Fruit fly (Drosophila melanogaster) whole organism, embryonic: ENCODE data around the gene Prp31.

Experiments used
- Abd-B ChIP-seq: fragments of 200-800 bp; sonication (Bioruptor generic); optimal IDR thresholded peaks from 2 replicates; lab custom pipeline; 2018; ENCODE audit warnings: missing biosample characterization, mild to moderate bottlenecking, missing genetic modification characterization, moderate library complexity
- CG1024 ChIP-seq: fragments of 200-800 bp; sonication (Bioruptor generic); IDR thresholded peaks from 2 replicates; pipeline ENCODE4 v1.3.6; 2022; ENCODE audit warnings: missing biosample characterization, missing genetic modification characterization
- CG11696 ChIP-seq: fragments of 200-800 bp; sonication (Bioruptor generic); IDR thresholded peaks from 2 replicates; pipeline ENCODE4 v1.3.6; 2022; ENCODE audit warnings: missing biosample characterization, missing genetic modification characterization
- CG12659 ChIP-seq: fragments of 200-800 bp; sonication (Bioruptor generic); optimal IDR thresholded peaks from 3 replicates; lab custom pipeline; 2017; ENCODE audit warnings: mild to moderate bottlenecking, missing biosample characterization, missing genetic modification reagents, missing genetic modification characterization
- CG1603 ChIP-seq: fragments of 200-800 bp; sonication (Bioruptor generic); optimal IDR thresholded peaks from 2 replicates; lab custom pipeline; 2019; ENCODE audit warnings: missing biosample characterization, mild to moderate bottlenecking, missing genetic modification characterization, moderate library complexity
- CG16813 ChIP-seq: fragments of 200-800 bp; sonication (Bioruptor generic); IDR thresholded peaks from 3 replicates; pipeline ENCODE4 v1.3.6; 2022; ENCODE audit warnings: missing biosample characterization, missing genetic modification characterization; ENCODE audit not compliant: partially characterized antibody
- CG17568 ChIP-seq: fragments of 200-800 bp; sonication (Bioruptor generic); optimal IDR thresholded peaks from 2 replicates; lab custom pipeline; 2018; ENCODE audit warnings: missing biosample characterization, mild to moderate bottlenecking, missing genetic modification characterization, moderate library complexity
- CG2199 ChIP-seq: fragments of 200-800 bp; sonication (Bioruptor generic); IDR thresholded peaks from 3 replicates; pipeline ENCODE4 v1.3.6; 2022; ENCODE audit warnings: missing biosample characterization, missing genetic modification characterization
- CG30431 ChIP-seq: fragments of 200-800 bp; sonication (Bioruptor generic); optimal IDR thresholded peaks from 2 replicates; lab custom pipeline; 2017; ENCODE audit warnings: missing biosample characterization, missing genetic modification characterization
- CG31365 ChIP-seq: fragments of 200-800 bp; sonication (Bioruptor generic); optimal IDR thresholded peaks from 2 replicates; lab custom pipeline; 2018; ENCODE audit warnings: missing biosample characterization, mild to moderate bottlenecking, missing genetic modification characterization
- CG31388 ChIP-seq: fragments of 200-800 bp; sonication (Bioruptor generic); optimal IDR thresholded peaks from 2 replicates; lab custom pipeline; 2016; ENCODE audit warnings: missing biosample characterization, missing genetic modification characterization
- CG32532 ChIP-seq: fragments of 200-800 bp; sonication (Bioruptor generic); IDR thresholded peaks from 2 replicates; pipeline ENCODE4 v1.3.6; 2022; ENCODE audit warnings: missing biosample characterization, missing genetic modification characterization
- CG5180 ChIP-seq: fragments of 200-800 bp; sonication (Bioruptor generic); optimal IDR thresholded peaks from 3 replicates; lab custom pipeline; 2017; ENCODE audit warnings: missing biosample characterization, missing genetic modification characterization, mild to moderate bottlenecking, moderate library complexity, missing genetic modification reagents
- CG6791 ChIP-seq: fragments of 200-800 bp; sonication (Bioruptor generic); IDR thresholded peaks from 3 replicates; pipeline ENCODE4 v1.3.6; 2022; ENCODE audit warnings: missing biosample characterization, missing genetic modification characterization; ENCODE audit not compliant: partially characterized antibody
- CG7745 ChIP-seq: fragments of 200-800 bp; sonication (Bioruptor generic); optimal IDR thresholded peaks from 2 replicates; lab custom pipeline; 2018; ENCODE audit warnings: missing biosample characterization, mild to moderate bottlenecking, missing genetic modification characterization, moderate library complexity
- CG8290 ChIP-seq, 3 experiments: fragments of 200-800 bp; sonication (Bioruptor generic); optimal IDR thresholded peaks; 2 replicates each; lab custom pipeline; 2016 to 2019; ENCODE audit warnings: missing biosample characterization in 3 of 3, missing genetic modification characterization in 3 of 3, mild to moderate bottlenecking in 2 of 3, moderate library complexity in 1 of 3
- CTCF ChIP-seq: fragments of 200-800 bp; sonication (Bioruptor generic); optimal IDR thresholded peaks from 2 replicates; lab custom pipeline; 2017; ENCODE audit warnings: missing biosample characterization, mild to moderate bottlenecking, missing genetic modification characterization, moderate library complexity
- Deaf1 ChIP-seq: fragments of 200-800 bp; optimal IDR thresholded peaks from 3 replicates; lab custom pipeline; 2019; ENCODE audit warnings: missing biosample characterization, mild to moderate bottlenecking, missing genetic modification characterization, moderate library complexity
- Dll ChIP-seq: fragments of 200-800 bp; sonication (Bioruptor generic); IDR thresholded peaks from 4 replicates; pipeline ENCODE4 v1.3.6; 2022; ENCODE audit warnings: missing biosample characterization, missing genetic modification characterization; ENCODE audit not compliant: partially characterized antibody
- E2f1 ChIP-seq: fragments of 200-800 bp; sonication (Bioruptor generic); IDR thresholded peaks from 2 replicates; pipeline ENCODE4 v1.3.6; 2022; ENCODE audit warnings: missing biosample characterization, missing genetic modification characterization
- Ets65A ChIP-seq: fragments of 200-800 bp; sonication (Bioruptor generic); peaks from one replicate; lab custom pipeline; 2016; ENCODE audit warnings: missing biosample characterization, missing genetic modification characterization
- Lpt ChIP-seq: fragments of >200 bp; optimal IDR thresholded peaks from 2 replicates; lab custom pipeline; 2018; ENCODE audit warnings: missing biosample characterization, missing genetic modification characterization
- Med ChIP-seq: fragments of 200-800 bp; sonication (Bioruptor generic); peaks from one replicate; lab custom pipeline; 2016; ENCODE audit warnings: missing biosample characterization, missing genetic modification characterization, mild to moderate bottlenecking, inconsistent platforms, moderate library complexity
- NC2α ChIP-seq: fragments of 200-800 bp; sonication (Bioruptor generic); optimal IDR thresholded peaks from 2 replicates; lab custom pipeline; 2016; ENCODE audit warnings: missing biosample characterization, missing genetic modification characterization
- Opbp ChIP-seq: fragments of 200-800 bp; sonication (Bioruptor generic); IDR thresholded peaks from 3 replicates; pipeline ENCODE4 v1.3.6; 2022; ENCODE audit warnings: missing biosample characterization, missing genetic modification characterization; ENCODE audit not compliant: partially characterized antibody
- PHDP ChIP-seq: fragments of 200-800 bp; sonication (Bioruptor generic); optimal IDR thresholded peaks from 3 replicates; lab custom pipeline; 2018; ENCODE audit warnings: missing biosample characterization, mild to moderate bottlenecking, missing genetic modification characterization, moderate library complexity
- Ptx1 ChIP-seq: fragments of 200-800 bp; sonication (Bioruptor generic); IDR thresholded peaks from 2 replicates; pipeline ENCODE4 v1.3.6; 2022; ENCODE audit warnings: missing biosample characterization, missing genetic modification characterization
- Side ChIP-seq: fragments of 200-800 bp; sonication (Bioruptor generic); optimal IDR thresholded peaks from 2 replicates; lab custom pipeline; 2016; ENCODE audit warnings: missing biosample characterization, missing genetic modification characterization
- Xrp1 ChIP-seq: fragments of 200-800 bp; sonication (Bioruptor generic); IDR thresholded peaks from 2 replicates; pipeline ENCODE4 v1.3.6; 2022; ENCODE audit warnings: missing biosample characterization, missing genetic modification characterization
- cg ChIP-seq: fragments of 200-800 bp; sonication (Bioruptor generic); optimal IDR thresholded peaks from 3 replicates; lab custom pipeline; 2019; ENCODE audit warnings: missing biosample characterization, mild to moderate bottlenecking, missing genetic modification characterization, moderate library complexity
- chm ChIP-seq: fragments of 200-800 bp; sonication (Bioruptor generic); IDR thresholded peaks from 2 replicates; pipeline ENCODE4 v1.3.6; 2022; ENCODE audit warnings: missing biosample characterization, missing genetic modification characterization
- crol ChIP-seq: fragments of 200-800 bp; sonication (Bioruptor generic); IDR thresholded peaks from 2 replicates; pipeline ENCODE4 v1.3.6; 2022; ENCODE audit warnings: missing biosample characterization, missing genetic modification characterization
- gce ChIP-seq: fragments of 200-800 bp; sonication (Bioruptor generic); IDR thresholded peaks from 3 replicates; pipeline ENCODE4 v1.3.6; 2022; ENCODE audit warnings: missing biosample characterization, missing genetic modification characterization
- kni ChIP-seq: fragments of 200-800 bp; sonication (Bioruptor generic); optimal IDR thresholded peaks from 3 replicates; lab custom pipeline; 2017; ENCODE audit warnings: mild to moderate bottlenecking, missing biosample characterization, missing genetic modification reagents, missing genetic modification characterization
- lmd ChIP-seq: fragments of 200-800 bp; sonication (Bioruptor generic); IDR thresholded peaks from 2 replicates; pipeline ENCODE4 v1.3.6; 2022; ENCODE audit warnings: missing biosample characterization, missing genetic modification characterization
- onecut ChIP-seq: fragments of 200-800 bp; sonication (Bioruptor generic); IDR thresholded peaks from 2 replicates; pipeline ENCODE4 v1.3.6; 2022; ENCODE audit warnings: missing biosample characterization, missing genetic modification characterization
- rib ChIP-seq: fragments of 200-800 bp; sonication (Bioruptor generic); IDR thresholded peaks from 2 replicates; pipeline ENCODE4 v1.3.6; 2022; ENCODE audit warnings: missing biosample characterization, missing genetic modification characterization
- sens ChIP-seq: fragments of 200-800 bp; sonication (Bioruptor generic); peaks from one replicate; lab custom pipeline; 2016; ENCODE audit warnings: missing biosample characterization, missing genetic modification characterization
- sr ChIP-seq: fragments of 200-800 bp; sonication (Bioruptor generic); IDR thresholded peaks from 3 replicates; pipeline ENCODE4 v1.3.6; 2022; ENCODE audit warnings: missing biosample characterization, missing genetic modification characterization
- stwl ChIP-seq: fragments of 200-800 bp; sonication (Bioruptor generic); optimal IDR thresholded peaks from 3 replicates; lab custom pipeline; 2018; ENCODE audit warnings: missing biosample characterization, mild to moderate bottlenecking, missing genetic modification characterization, moderate library complexity
- tin ChIP-seq: fragments of 200-800 bp; sonication (Bioruptor generic); optimal IDR thresholded peaks from 3 replicates; lab custom pipeline; 2016; ENCODE audit warnings: missing biosample characterization, missing genetic modification characterization
- twi ChIP-seq: fragments of 200-800 bp; optimal IDR thresholded peaks from 2 replicates; lab custom pipeline; 2019; ENCODE audit warnings: missing biosample characterization, mild to moderate bottlenecking, missing genetic modification characterization, moderate library complexity
- wdn ChIP-seq: fragments of 200-800 bp; sonication (Bioruptor generic); IDR thresholded peaks from 2 replicates; pipeline ENCODE4 v1.3.6; 2022; ENCODE audit warnings: missing biosample characterization, missing genetic modification characterization
- zfh1 ChIP-seq: fragments of 200-800 bp; sonication (Bioruptor generic); IDR thresholded peaks from 3 replicates; pipeline ENCODE4 v1.3.6; 2022; ENCODE audit warnings: missing biosample characterization, missing genetic modification characterization

The Prp31 gene

DNA sequence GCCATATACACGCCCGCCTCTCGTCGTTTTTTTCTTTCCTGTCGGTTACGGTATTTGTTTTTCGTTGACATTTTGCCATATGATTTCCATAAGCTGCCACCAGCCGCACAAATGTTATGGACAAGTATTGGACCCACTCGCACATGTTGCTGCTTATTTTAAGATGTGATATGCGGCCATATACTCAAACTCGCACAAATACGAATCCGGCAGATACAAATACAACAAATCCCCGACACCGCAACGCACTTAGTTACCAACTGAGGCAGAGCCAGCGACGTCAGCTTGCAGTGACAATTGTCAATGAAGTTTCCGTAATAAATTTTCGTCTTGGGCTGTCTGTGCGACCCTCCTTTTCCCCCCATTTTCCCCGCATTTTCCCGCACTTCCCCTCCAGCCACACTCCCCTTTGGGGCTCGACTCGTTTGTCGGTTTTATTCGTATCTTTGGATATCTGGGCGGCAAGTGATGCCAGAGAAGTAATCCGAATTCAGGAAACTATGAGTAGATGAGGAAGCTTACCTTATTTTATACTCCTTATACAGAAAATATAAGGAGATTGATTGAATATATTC is 17.8 kb downstream of the Prp31 start:
- TF ChIP-seq crol (GFP tag; lab: Robert Waterston, UW) (peak; percentile 95), CG2199 (0 out of 3 replicates have a peak, but pooled peaks have one; percentile 62), Med (GFP tag; lab: Kevin White, UChicago) (peak; percentile 36), twi (tag; lab: Kevin White, UChicago) (peak; percentile 72), rib (GFP tag; lab: Robert Waterston, UW) (no peak), E2f1 (GFP tag; lab: Robert Waterston, UW) (0 out of 2 replicates have a peak, but pooled peaks have one; percentile 7), Deaf1 (peak; percentile 13), chm (GFP tag; lab: Robert Waterston, UW) (0 out of 2 replicates have a peak, but pooled peaks have one; percentile 20), CG5180 (GFP tag; lab: Kevin White, UChicago) (peak; percentile 59), zfh1 (no peak), Ets65A (peak; percentile 6), Ptx1 (GFP tag; lab: Robert Waterston, UW) (no peak)

DNA sequence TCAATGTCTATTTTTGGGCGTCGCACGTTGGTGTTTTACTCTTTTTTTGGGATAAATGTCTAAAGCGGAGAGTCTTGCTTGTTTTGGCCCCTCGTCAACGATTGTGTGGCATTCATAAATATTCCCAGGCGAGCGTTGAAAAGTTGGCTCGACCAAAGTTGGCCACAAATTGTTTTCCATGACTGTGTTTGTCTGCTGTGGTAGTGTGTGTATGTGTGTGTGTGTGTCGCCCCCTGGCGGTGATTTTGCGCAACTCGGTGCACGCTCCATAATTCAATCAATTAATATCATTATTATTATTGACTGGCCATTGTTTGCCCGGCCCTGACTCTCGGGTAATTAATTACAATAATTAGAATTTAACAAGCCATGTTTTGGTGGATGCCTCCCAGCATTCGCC is 19.7 kb downstream of the Prp31 start:
- TF ChIP-seq wdn (GFP tag; lab: Robert Waterston, UW) (0 out of 2 replicates have a peak, but pooled peaks have one; percentile 40), CG30431 (GFP tag; lab: Kevin White, UChicago) (peak; percentile 3), CG7745 (tag; lab: Kevin White, UChicago) (no peak), gce (GFP tag; lab: Robert Waterston, UW) (no peak), sr (GFP tag; lab: Robert Waterston, UW) (no peak), Lpt (GFP tag; lab: Kevin White, UChicago) (no peak), Side (GFP tag; lab: Kevin White, UChicago) (no peak), CG2199 (0 out of 3 replicates have a peak, but pooled peaks have one; percentile 26), chm (GFP tag; lab: Robert Waterston, UW) (0 out of 2 replicates have a peak, but pooled peaks have one; percentile 21), CG1603 (tag; lab: Kevin White, UChicago) (peak; percentile 11), CG16813 (GFP tag; lab: Robert Waterston, UW) (no peak; the same call in 2 of the 3 replicates), CG31365 (tag; lab: Kevin White, UChicago) (no peak), Med (GFP tag; lab: Kevin White, UChicago) (peak; percentile 78), NC2α (GFP tag; lab: Kevin White, UChicago) (no peak), kni (GFP tag; lab: Kevin White, UChicago) (peak; percentile 42), Opbp (GFP tag; lab: Robert Waterston, UW) (0 out of 3 replicates have a peak, but pooled peaks have one; percentile 24), onecut (GFP tag; lab: Robert Waterston, UW) (0 out of 2 replicates have a peak, but pooled peaks have one; percentile 17), Xrp1 (GFP tag; lab: Robert Waterston, UW) (peak; percentile 30; the same call in 1 of the 2 replicates), PHDP (tag; lab: Kevin White, UChicago) (no peak), Abd-B (GFP tag; lab: Kevin White, UChicago) (no peak), stwl (tag; lab: Kevin White, UChicago) (no peak), CG8290 (GFP tag; optimal IDR thresholded peaks at IDR 0.05; lab: Kevin White, UChicago) (no peak), CG8290 (tag; optimal IDR thresholded peaks at IDR 0.05; lab: Kevin White, UChicago) (peak in 1 of 2 experiments; percentile 26), tin (GFP tag; lab: Kevin White, UChicago) (no peak), sens (GFP tag; lab: Kevin White, UChicago) (peak; percentile 42), CTCF (GFP tag; lab: Kevin White, UChicago) (peak; percentile 89), CG31388 (GFP tag; lab: Kevin White, UChicago) (no peak), CG12659 (GFP tag; lab: Kevin White, UChicago) (no peak), CG11696 (GFP tag; lab: Robert Waterston, UW) (peak; percentile 63; the same call in 1 of the 2 replicates), lmd (GFP tag; lab: Robert Waterston, UW) (0 out of 2 replicates have a peak, but pooled peaks have one; percentile 7), CG32532 (GFP tag; lab: Robert Waterston, UW) (no peak), CG1024 (GFP tag; lab: Robert Waterston, UW) (peak; percentile 12; the same call in 1 of the 2 replicates), CG17568 (GFP tag; lab: Kevin White, UChicago) (no peak), cg (GFP tag; lab: Kevin White, UChicago) (peak; percentile 63), Dll (GFP tag; lab: Robert Waterston, UW) (no peak), crol (GFP tag; lab: Robert Waterston, UW) (no peak), Ptx1 (GFP tag; lab: Robert Waterston, UW) (0 out of 2 replicates have a peak, but pooled peaks have one; percentile 13), CG6791 (GFP tag; lab: Robert Waterston, UW) (0 out of 3 replicates have a peak, but pooled peaks have one; percentile 42)
